Worm (Caenorhabditis elegans) whole organism, L4/young adult: ENCODE measurements around the gene fkb-6.

Experiments
- W03F9.2 ChIP-seq: fragments of 150-350 bp; optimal IDR thresholded peaks from 2 replicates; lab custom pipeline; 2014; ENCODE audit warnings: missing biosample characterization, missing genetic modification characterization
- dao-5 ChIP-seq: sonication (generic microtip); optimal IDR thresholded peaks from 2 replicates; lab custom pipeline; 2016; ENCODE audit warnings: missing genotype, missing genetic modification characterization, moderate library complexity, missing compliant biosample characterization
- him-1 ChIP-seq: sonication (generic microtip); optimal IDR thresholded peaks from 2 replicates; lab custom pipeline; 2016; ENCODE audit warnings: missing genotype, missing genetic modification reagents, missing genetic modification characterization, missing compliant biosample characterization

- no peak for TF ChIP-seq him-1 (tag; lab: Kevin White, UChicago)
- TF ChIP-seq W03F9.2 (tag; lab: Kevin White, UChicago), result no peak
- no peak for TF ChIP-seq dao-5 (tag; lab: Kevin White, UChicago)
These were observed 45.9 kb downstream of the fkb-6 start for ce11 chrV:20891871-20892270.
